Fruit fly (Drosophila melanogaster) whole organism, wandering third instar larva: Measurements from ENCODE around the gene CG2519.

Experiments used
- CG32264 ChIP-seq: fragments of 200-800 bp; sonication (Bioruptor generic); optimal IDR thresholded peaks from 2 replicates; lab custom pipeline; 2016; ENCODE audit warnings: missing biosample characterization, missing genetic modification characterization
- CG9705 ChIP-seq: fragments of 200-800 bp; sonication (Bioruptor generic); optimal IDR thresholded peaks from 2 replicates; lab custom pipeline; 2018; ENCODE audit warnings: missing biosample characterization, mild to moderate bottlenecking, missing genetic modification characterization
- CrebA ChIP-seq: fragments of 200-800 bp; sonication (Bioruptor generic); optimal IDR thresholded peaks from 2 replicates; lab custom pipeline; 2016; ENCODE audit warnings: missing biosample characterization, mild to moderate bottlenecking, missing genetic modification characterization, borderline replicate concordance
- Dfd ChIP-seq: fragments of >200 bp; optimal IDR thresholded peaks from 2 replicates; lab custom pipeline; 2017; ENCODE audit warnings: missing biosample characterization, missing genetic modification characterization
- GATAd ChIP-seq: sonication (Bioruptor generic); optimal IDR thresholded peaks from 2 replicates; lab custom pipeline; 2016; ENCODE audit warnings: missing biosample characterization, missing genetic modification characterization
- HLH106 ChIP-seq: fragments of 200-800 bp; optimal IDR thresholded peaks from 3 replicates; lab custom pipeline; 2019; ENCODE audit warnings: missing biosample characterization, mild to moderate bottlenecking, missing genetic modification characterization, moderate library complexity
- Hnf4 ChIP-seq: fragments of 200-800 bp; sonication (Bioruptor generic); optimal IDR thresholded peaks from 2 replicates; lab custom pipeline; 2016; ENCODE audit warnings: missing biosample characterization, mild to moderate bottlenecking, missing genetic modification characterization
- Hr78 ChIP-seq: fragments of >200 bp; optimal IDR thresholded peaks from 2 replicates; lab custom pipeline; 2017; ENCODE audit warnings: missing biosample characterization, missing genetic modification characterization
- Hr83 ChIP-seq: fragments of 200-300 bp; sonication (Bioruptor generic); optimal IDR thresholded peaks from 2 replicates; lab custom pipeline; 2016; ENCODE audit warnings: missing biosample characterization, mild to moderate bottlenecking, missing genetic modification characterization, moderate library complexity; ENCODE audit not compliant: poor library complexity, severe bottlenecking
- Jra ChIP-seq: sonication (Bioruptor generic); optimal IDR thresholded peaks from 2 replicates; lab custom pipeline; 2016; ENCODE audit warnings: missing biosample characterization, missing genetic modification characterization
- Mio ChIP-seq: sonication (Bioruptor generic); optimal IDR thresholded peaks from 2 replicates; lab custom pipeline; 2016; ENCODE audit warnings: missing biosample characterization, missing genetic modification characterization
- Myc ChIP-seq: fragments of >200 bp; optimal IDR thresholded peaks from 2 replicates; lab custom pipeline; 2017
- N ChIP-seq: fragments of >200 bp; optimal IDR thresholded peaks from 2 replicates; lab custom pipeline; 2018; ENCODE audit warnings: missing biosample characterization, missing external identifiers, missing genetic modification characterization
- OdsH ChIP-seq: fragments of 200-800 bp; sonication (Bioruptor generic); optimal IDR thresholded peaks from 2 replicates; lab custom pipeline; 2016; ENCODE audit warnings: missing biosample characterization, mild to moderate bottlenecking, missing genetic modification characterization
- Rel ChIP-seq, 2 experiments: fragments of 200-800 bp; sonication (Bioruptor generic) in 1 of 2; optimal IDR thresholded peaks; 2 replicates in 1 of 2; 3 replicates in 1 of 2; lab custom pipeline; 2016 to 2019; ENCODE audit warnings: mild to moderate bottlenecking in 2 of 2, missing biosample characterization in 2 of 2, missing genetic modification characterization in 2 of 2, moderate library complexity in 1 of 2
- Sp1 ChIP-seq: fragments of 200-800 bp; sonication (Bioruptor generic); optimal IDR thresholded peaks from 3 replicates; lab custom pipeline; 2019; ENCODE audit warnings: missing biosample characterization, mild to moderate bottlenecking, missing genetic modification characterization, moderate library complexity
- Vsx2 ChIP-seq: fragments of 200-300, 225-300 bp; sonication (Bioruptor generic); optimal IDR thresholded peaks from 2 replicates; lab custom pipeline; 2018; ENCODE audit warnings: missing biosample characterization, missing genetic modification characterization; ENCODE audit not compliant: partially characterized antibody
- br ChIP-seq: fragments of 200-800 bp; sonication (Bioruptor generic); optimal IDR thresholded peaks from 2 replicates; lab custom pipeline; 2016; ENCODE audit warnings: missing biosample characterization, missing genetic modification characterization
- brk ChIP-seq: fragments of 200-800 bp; sonication (Bioruptor generic); optimal IDR thresholded peaks from 2 replicates; lab custom pipeline; 2016; ENCODE audit warnings: missing biosample characterization, mild to moderate bottlenecking, missing genetic modification characterization
- dl ChIP-seq, 2 experiments: fragments of 175-275, 200-275 bp in 1 of 2; fragments of 200-275 bp in 1 of 2; sonication (Bioruptor generic); optimal IDR thresholded peaks; lab custom pipeline; 2018; ENCODE audit warnings: mild to moderate bottlenecking in 2 of 2, missing biosample characterization in 2 of 2, missing genetic modification characterization in 2 of 2, moderate library complexity in 2 of 2; ENCODE audit not compliant: partially characterized antibody in 2 of 2, insufficient read depth in 1 of 2
- dmrt93B ChIP-seq: fragments of 200-800 bp; sonication (Bioruptor generic); optimal IDR thresholded peaks from 2 replicates; lab custom pipeline; 2018; ENCODE audit warnings: missing biosample characterization, mild to moderate bottlenecking, missing genetic modification characterization
- dsf ChIP-seq: sonication (Bioruptor generic); optimal IDR thresholded peaks from 2 replicates; lab custom pipeline; 2016; ENCODE audit warnings: missing biosample characterization, missing genetic modification characterization, borderline replicate concordance
- ey ChIP-seq: fragments of 200-800 bp; sonication (Bioruptor generic); optimal IDR thresholded peaks from 2 replicates; lab custom pipeline; 2016; ENCODE audit warnings: missing biosample characterization, missing genetic modification characterization
- foxo ChIP-seq, 2 experiments: fragments of 200-800 bp; sonication (Bioruptor generic); optimal IDR thresholded peaks; 2 replicates in 1 of 2; 3 replicates in 1 of 2; lab custom pipeline; 2016 to 2017; ENCODE audit warnings: missing biosample characterization in 2 of 2, missing genetic modification characterization in 2 of 2
- fru ChIP-seq: fragments of 200-800 bp; sonication (Bioruptor generic); optimal IDR thresholded peaks from 3 replicates; lab custom pipeline; 2016; ENCODE audit warnings: missing biosample characterization, mild to moderate bottlenecking, missing genetic modification characterization
- h ChIP-seq: fragments of 200-800 bp; sonication (Bioruptor generic); optimal IDR thresholded peaks from 3 replicates; lab custom pipeline; 2016; ENCODE audit warnings: missing biosample characterization, mild to moderate bottlenecking, missing genetic modification characterization
- jim ChIP-seq: fragments of 175-275, 200-325 bp; sonication (Bioruptor generic); optimal IDR thresholded peaks from 2 replicates; lab custom pipeline; 2016; ENCODE audit warnings: missing biosample characterization, mild to moderate bottlenecking, missing genetic modification characterization
- lola ChIP-seq: fragments of >200 bp; optimal IDR thresholded peaks from 2 replicates; lab custom pipeline; 2017; ENCODE audit warnings: missing biosample characterization, missing genetic modification characterization
- pan ChIP-seq: fragments of >200 bp; optimal IDR thresholded peaks from 2 replicates; lab custom pipeline; 2017
- psq ChIP-seq: fragments of 200-800 bp; sonication (Bioruptor generic); optimal IDR thresholded peaks from 3 replicates; lab custom pipeline; 2017; ENCODE audit warnings: missing biosample characterization, mild to moderate bottlenecking, missing genetic modification characterization, moderate library complexity
- rgr ChIP-seq: fragments of 200-800 bp; sonication (Bioruptor generic); optimal IDR thresholded peaks from 3 replicates; lab custom pipeline; 2016; ENCODE audit warnings: missing biosample characterization, mild to moderate bottlenecking, missing genetic modification characterization
- sage ChIP-seq: fragments of 200-800 bp; sonication (Bioruptor generic); optimal IDR thresholded peaks from 2 replicates; lab custom pipeline; 2016; ENCODE audit warnings: missing biosample characterization, mild to moderate bottlenecking, missing genetic modification characterization
- sv ChIP-seq: fragments of 200-800 bp; sonication (Bioruptor generic); optimal IDR thresholded peaks from 3 replicates; lab custom pipeline; 2016; ENCODE audit warnings: missing biosample characterization, missing genetic modification characterization
- tai ChIP-seq: sonication (Bioruptor generic); optimal IDR thresholded peaks from 2 replicates; lab custom pipeline; 2016; ENCODE audit warnings: missing biosample characterization, missing genetic modification characterization
- usp ChIP-seq: fragments of >200 bp; optimal IDR thresholded peaks from 2 replicates; lab custom pipeline; 2017; ENCODE audit warnings: missing biosample characterization, missing genetic modification characterization
- woc ChIP-seq: sonication (Bioruptor generic); optimal IDR thresholded peaks from 2 replicates; lab custom pipeline; 2016; ENCODE audit warnings: missing biosample characterization, mild to moderate bottlenecking, missing genetic modification characterization

CG2519 gene

DNA sequence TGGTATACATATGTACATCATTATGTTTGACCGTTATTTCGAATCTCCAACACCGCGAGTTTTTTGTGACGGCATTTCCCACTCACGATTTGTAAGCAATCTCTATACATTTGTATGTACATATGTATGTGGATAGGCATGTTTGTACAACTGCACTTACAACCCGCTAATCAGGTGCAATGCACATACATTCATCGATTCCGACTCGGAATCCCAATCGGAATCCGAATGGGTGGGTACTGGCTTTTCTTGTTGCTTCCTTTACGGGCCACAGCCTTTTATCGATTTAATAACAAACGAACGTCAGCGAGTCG lies 23.8 kb upstream of the CG2519 start:
- TF ChIP-seq psq (GFP tag; lab: Kevin White, UChicago) (no peak), CG9705 (GFP tag; lab: Kevin White, UChicago) (no peak), Hr83 (no peak), OdsH (GFP tag; lab: Kevin White, UChicago) (no peak), woc (GFP tag; lab: Kevin White, UChicago) (no peak), foxo (GFP tag; optimal IDR thresholded peaks at IDR 0.05; lab: Kevin White, UChicago) (no peak), jim (no peak), dl (GFP tag; optimal IDR thresholded peaks at IDR 0.05; lab: Kevin White, UChicago; ENCODE audit: insufficient read depth in 1 of 2, partially characterized antibody in 2 of 2) (no peak), br (GFP tag; lab: Kevin White, UChicago) (no peak), sv (GFP tag; lab: Kevin White, UChicago) (no peak), Hr78 (GFP tag; lab: Kevin White, UChicago) (no peak), lola (GFP tag; lab: Kevin White, UChicago) (no peak), dsf (no peak), CrebA (GFP tag; lab: Kevin White, UChicago) (no peak), N (no peak), brk (GFP tag; lab: Kevin White, UChicago) (no peak), HLH106 (tag; lab: Kevin White, UChicago) (no peak), h (GFP tag; lab: Kevin White, UChicago) (no peak), Dfd (GFP tag; lab: Kevin White, UChicago) (no peak), CG32264 (GFP tag; lab: Kevin White, UChicago) (no peak)

DNA sequence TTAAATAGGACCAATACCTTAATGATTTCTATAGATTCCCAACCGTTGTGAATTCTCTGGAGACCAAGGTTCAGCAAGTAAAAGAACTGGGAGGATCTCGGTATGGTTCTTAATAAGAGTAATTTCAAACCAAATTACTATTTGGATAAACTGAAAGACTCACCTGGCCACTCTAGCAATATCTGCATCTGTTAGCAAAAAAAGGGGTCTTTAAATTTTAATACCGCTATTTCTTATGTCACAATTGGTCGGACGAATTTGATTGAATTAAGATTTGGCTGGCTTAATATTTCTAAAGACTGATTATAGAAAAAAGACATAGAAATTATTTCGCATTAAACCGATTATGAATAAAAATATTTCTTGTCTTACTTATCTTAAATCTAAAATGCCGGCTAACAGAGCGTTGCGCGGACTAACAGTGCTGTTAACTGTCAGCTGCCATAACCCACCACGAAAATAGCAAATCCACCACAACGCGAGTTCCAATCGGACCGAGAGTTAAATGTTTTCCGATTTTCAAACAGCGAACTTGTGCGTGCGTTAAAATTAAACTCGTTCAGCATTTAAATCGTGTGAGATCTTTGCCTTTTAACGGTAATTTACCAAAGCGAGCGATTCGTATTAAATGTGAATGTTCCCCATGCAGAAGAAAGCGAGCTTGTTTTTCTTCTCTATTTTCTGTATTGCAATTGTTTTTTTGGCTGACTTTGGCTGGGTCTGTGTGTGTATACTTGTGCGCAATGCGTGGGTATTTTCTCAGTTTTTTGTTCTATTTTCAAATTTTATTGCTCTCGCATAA lies 23.3 kb upstream of the CG2519 start, which contains the start of gene CRMP:
CRMP (plus strand) TSS at position 474 of the 802 bp plus-strand sequence.
- TF ChIP-seq foxo (GFP tag; optimal IDR thresholded peaks at IDR 0.05; lab: Kevin White, UChicago) (peak in 1 of 2 experiments; percentile 11), HLH106 (tag; lab: Kevin White, UChicago) (no peak)

DNA sequence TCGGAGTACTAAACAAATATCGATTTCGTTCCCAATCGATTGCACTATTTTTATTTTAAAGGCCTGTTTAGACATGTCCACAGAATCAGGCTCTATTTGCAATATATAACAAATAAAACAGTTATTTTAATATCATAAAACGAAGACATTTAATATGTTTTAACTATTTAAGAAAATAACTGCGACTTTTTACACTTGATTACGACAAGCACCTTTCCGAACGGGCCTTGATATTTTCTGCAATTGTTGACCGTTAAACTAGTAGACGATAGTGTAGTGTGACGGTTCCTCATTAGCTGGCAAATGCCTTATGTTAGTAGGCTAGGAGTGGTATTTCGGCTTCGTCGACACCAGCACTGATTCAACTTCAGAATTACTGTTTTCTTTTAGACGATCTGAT lies 21.0 kb upstream of the CG2519 start, which contains the start of the genes CG2931 and Rheb:
CG2931 (minus strand) TSS at position 26 of the 400 bp plus-strand sequence.
Rheb (plus strand) TSS at position 332 of the 400 bp plus-strand sequence.
- TF ChIP-seq woc (GFP tag; lab: Kevin White, UChicago): peak; percentile 79
- TF ChIP-seq CG9705 (GFP tag; lab: Kevin White, UChicago): peak; percentile 46
- no peak for TF ChIP-seq Myc (lab: Kevin White, UChicago)
- TF ChIP-seq Dfd (GFP tag; lab: Kevin White, UChicago): no peak
- no peak for TF ChIP-seq N
- no peak for TF ChIP-seq jim
- no peak for TF ChIP-seq usp (GFP tag; lab: Kevin White, UChicago)
- peak; percentile 33 for TF ChIP-seq dsf
- TF ChIP-seq tai (GFP tag; lab: Kevin White, UChicago): no peak
- TF ChIP-seq Vsx2 (GFP tag; lab: Kevin White, UChicago): no peak
- no peak for TF ChIP-seq GATAd (GFP tag; lab: Kevin White, UChicago)
- TF ChIP-seq rgr (GFP tag; lab: Kevin White, UChicago): peak; percentile 59
- TF ChIP-seq lola (GFP tag; lab: Kevin White, UChicago): no peak
- TF ChIP-seq pan: no peak
- peak; percentile 66 for TF ChIP-seq sv (GFP tag; lab: Kevin White, UChicago)
- peak in 1 of 2 experiments; percentile 71 for TF ChIP-seq foxo (GFP tag; optimal IDR thresholded peaks at IDR 0.05; lab: Kevin White, UChicago)
- peak; percentile 52 for TF ChIP-seq ey (GFP tag; lab: Kevin White, UChicago)
- no peak for TF ChIP-seq Hr78 (GFP tag; lab: Kevin White, UChicago)
- TF ChIP-seq Jra: peak; percentile 43
- TF ChIP-seq Sp1 (GFP tag; lab: Kevin White, UChicago): peak; percentile 34
- TF ChIP-seq h (GFP tag; lab: Kevin White, UChicago): peak; percentile 69
- no peak for TF ChIP-seq dl (GFP tag; optimal IDR thresholded peaks at IDR 0.05; lab: Kevin White, UChicago; ENCODE audit: insufficient read depth in 1 of 2, partially characterized antibody in 2 of 2)
- TF ChIP-seq OdsH (GFP tag; lab: Kevin White, UChicago): peak; percentile 24
- TF ChIP-seq br (GFP tag; lab: Kevin White, UChicago): peak; percentile 67
- no peak for TF ChIP-seq sage
- peak; percentile 40 for TF ChIP-seq psq (GFP tag; lab: Kevin White, UChicago)
- TF ChIP-seq dmrt93B (GFP tag; lab: Kevin White, UChicago): no peak
- peak; percentile 68 for TF ChIP-seq HLH106 (tag; lab: Kevin White, UChicago)
- TF ChIP-seq Rel (GFP tag; optimal IDR thresholded peaks at IDR 0.05; lab: Kevin White, UChicago): no peak
- peak; percentile 13 for TF ChIP-seq Rel (tag; optimal IDR thresholded peaks at IDR 0.05; lab: Kevin White, UChicago)
- no peak for TF ChIP-seq CG32264 (GFP tag; lab: Kevin White, UChicago)
- peak; percentile 44 for TF ChIP-seq fru (GFP tag; lab: Kevin White, UChicago)
- TF ChIP-seq Hr83: peak; percentile 27
- TF ChIP-seq Hnf4 (GFP tag; lab: Kevin White, UChicago): peak; percentile 69
- no peak for TF ChIP-seq Mio (GFP tag; lab: Kevin White, UChicago)
